Worm (Caenorhabditis elegans): ENCODE results near the gene gst-23.
A peak's percentile ranks its signal among the peaks of the same experiment; 100 is the strongest.

The gst-23 gene

ce11 chrV:3275033-3275432, 31.9 kb downstream of the gst-23 start, which contains the start of gene T28A11.3:
TSS of gene T28A11.3 (plus strand) at chrV:3275333.
- TF ChIP-seq hlh-11 (tag; optimal IDR thresholded peaks at IDR 0.05) (no peak), daf-16 (GFP tag; optimal IDR thresholded peaks at IDR 0.05) (peak in 1 of 2 experiments; percentile 32), daf-16 (tag; optimal IDR thresholded peaks at IDR 0.05) (no peak)

ce11 chrV:3276184-3276583, 33.1 kb downstream of the gst-23 start:
- TF ChIP-seq hlh-11 (tag; optimal IDR thresholded peaks at IDR 0.05), result peak; percentile 70
- peak in 1 of 2 experiments; percentile 90 for TF ChIP-seq daf-16 (GFP tag; optimal IDR thresholded peaks at IDR 0.05)
- no peak for TF ChIP-seq daf-16 (tag; optimal IDR thresholded peaks at IDR 0.05)
- peak; percentile 16 for TF ChIP-seq hlh-30 (tag; optimal IDR thresholded peaks at IDR 0.05; ENCODE audit: insufficient read depth)
- peak; percentile 15 for TF ChIP-seq nhr-11 (tag; optimal IDR thresholded peaks at IDR 0.05)
- TF ChIP-seq lin-1 (GFP tag; IDR thresholded peaks at IDR 0.05), result no peak
- TF ChIP-seq mxl-3 (GFP tag; optimal IDR thresholded peaks at IDR 0.05), result peak; percentile 49
- peak; percentile 56 for TF ChIP-seq dmd-6 (GFP tag; IDR thresholded peaks at IDR 0.05)
- TF ChIP-seq ceh-20 (GFP tag; IDR thresholded peaks at IDR 0.05), result 0 out of 2 replicates have a peak, but pooled peaks have one; percentile 26
- TF ChIP-seq unc-62 (GFP tag; optimal IDR thresholded peaks at IDR 0.05 in 1 of 2), result peak in 1 of 2 experiments; percentile 80
- TF ChIP-seq unc-62 (tag; optimal IDR thresholded peaks at IDR 0.05), result no peak
- no peak for TF ChIP-seq mes-2 (tag; optimal IDR thresholded peaks at IDR 0.05; ENCODE audit: poor library complexity, severe bottlenecking)

- TF ChIP-seq dmd-8 (GFP tag; IDR thresholded peaks at IDR 0.05) (no peak), saeg-2 (GFP tag; IDR thresholded peaks at IDR 0.05) (no peak), mes-2 (tag; optimal IDR thresholded peaks at IDR 0.05; ENCODE audit: poor library complexity, severe bottlenecking) (peak; percentile 50), dpl-1 (GFP tag; optimal IDR thresholded peaks at IDR 0.05) (peak; percentile 7), zip-2 (tag; optimal IDR thresholded peaks at IDR 0.05) (no peak), hlh-30 (tag; optimal IDR thresholded peaks at IDR 0.05; ENCODE audit: insufficient read depth) (no peak), zag-1 (tag; optimal IDR thresholded peaks at IDR 0.05) (no peak), ceh-82 (tag; optimal IDR thresholded peaks at IDR 0.05) (no peak), lin-29 (GFP tag; IDR thresholded peaks at IDR 0.05) (no peak), unc-62 (GFP tag; optimal IDR thresholded peaks at IDR 0.05 in 1 of 2) (peak in 1 of 2 experiments; percentile 8), unc-62 (tag; optimal IDR thresholded peaks at IDR 0.05) (no peak), pha-4 (GFP tag; IDR thresholded peaks at IDR 0.05) (no peak), pha-4 (tag; optimal IDR thresholded peaks at IDR 0.05) (no peak)
Measured at ce11 chrV:3278101-3278639, 35.1 kb downstream of the gst-23 start, which contains the start of gene fbxa-64. TSS of gene fbxa-64 (minus strand) at chrV:3278151.

DNA sequence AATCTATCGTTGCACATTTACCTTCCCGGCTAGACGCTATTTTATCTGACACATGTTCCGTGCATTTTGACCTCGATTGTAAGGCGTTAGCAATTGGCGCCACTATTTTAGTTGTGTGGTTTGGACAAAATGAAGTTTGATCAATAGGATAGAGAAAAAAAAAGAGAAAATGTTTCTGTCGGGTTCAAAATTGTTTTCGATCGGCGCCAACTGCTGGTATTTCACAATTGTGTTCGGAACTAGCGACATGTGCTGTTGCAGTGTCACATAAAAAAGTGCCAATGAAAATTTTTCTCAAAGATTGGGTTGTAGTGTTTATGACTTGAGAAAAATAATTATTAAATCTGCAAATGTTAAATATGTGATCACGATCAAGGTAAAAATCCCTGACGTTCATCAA, 36.1 kb downstream of the gst-23 start:
- TF ChIP-seq dmd-6 (GFP tag; IDR thresholded peaks at IDR 0.05) (peak; percentile 40), nhr-28 (tag; optimal IDR thresholded peaks at IDR 0.05) (peak; percentile 10), aha-1 (tag) (peak; percentile 35), hlh-11 (tag; optimal IDR thresholded peaks at IDR 0.05) (peak; percentile 54), ZK546.5 (tag; optimal IDR thresholded peaks at IDR 0.05) (no peak), daf-16 (GFP tag; optimal IDR thresholded peaks at IDR 0.05) (peak in 1 of 2 experiments; percentile 86), daf-16 (tag; optimal IDR thresholded peaks at IDR 0.05) (no peak), Y105C5A.15 (GFP tag; IDR thresholded peaks at IDR 0.05) (no peak)

ce11 chrV:3280009-3280408, 36.9 kb downstream of the gst-23 start, which contains the start of gene T28A11.2:
TSS of gene T28A11.2 (plus strand) at chrV:3280379.
- TF ChIP-seq F44E2.7 (GFP tag; IDR thresholded peaks at IDR 0.05), result no peak
- TF ChIP-seq nhr-25 (tag; optimal IDR thresholded peaks at IDR 0.05; ENCODE audit: borderline replicate concordance, insufficient read depth), result no peak
- TF ChIP-seq hlh-11 (tag; optimal IDR thresholded peaks at IDR 0.05), result peak; percentile 26

DNA sequence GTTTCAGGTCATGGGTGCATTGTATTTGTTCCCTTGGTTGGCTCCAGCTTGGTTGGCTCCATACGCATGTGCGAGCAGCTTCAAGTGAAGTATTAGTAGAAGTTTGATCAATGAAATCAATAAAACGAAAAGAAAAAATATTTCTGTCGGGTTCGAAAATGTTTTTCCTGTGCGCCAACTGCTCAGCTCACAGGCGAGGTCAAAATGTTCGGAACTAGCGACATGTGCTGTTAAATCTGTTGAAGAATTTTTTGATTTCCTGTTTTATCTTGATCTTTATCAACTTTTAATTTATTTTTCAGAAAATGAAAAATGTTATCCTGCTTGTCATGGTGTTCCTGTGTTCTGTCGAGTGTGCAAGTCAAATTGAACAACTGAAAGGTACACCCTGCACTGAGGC, 38.4 kb downstream of the gst-23 start, which contains the start of gene T28A11.25:
TSS of gene T28A11.25 (plus strand) at position 301 of the 400 bp plus-strand sequence.
- TF ChIP-seq snpc-4 (tag; optimal IDR thresholded peaks at IDR 0.05) (no peak), daf-16 (GFP tag; optimal IDR thresholded peaks at IDR 0.05) (peak in 1 of 2 experiments; percentile 33), daf-16 (tag; optimal IDR thresholded peaks at IDR 0.05) (no peak), arid-1 (GFP tag; conservative IDR thresholded peaks at IDR 0.05) (no peak)

All from whole organism, L4 larva.